Fruit fly (Drosophila melanogaster) whole organism, embryonic: ENCODE results near the gene CG4297.

Experiments used
- BtbVII ChIP-seq: fragments of 200-800 bp; sonication (Bioruptor generic); optimal IDR thresholded peaks from 3 replicates; lab custom pipeline; 2017; ENCODE audit warnings: missing biosample characterization, mild to moderate bottlenecking, missing genetic modification characterization
- CG11085 ChIP-seq: fragments of 200-800 bp; sonication (Bioruptor generic); IDR thresholded peaks from 2 replicates; pipeline ENCODE4 v1.3.6; 2022; ENCODE audit warnings: missing biosample characterization, missing genetic modification characterization
- CG11696 ChIP-seq: fragments of 200-800 bp; sonication (Bioruptor generic); IDR thresholded peaks from 2 replicates; pipeline ENCODE4 v1.3.6; 2022; ENCODE audit warnings: missing biosample characterization, missing genetic modification characterization
- CG1233 ChIP-seq: fragments of 200-800 bp; sonication (Bioruptor generic); optimal IDR thresholded peaks from 4 replicates; lab custom pipeline; 2018; ENCODE audit warnings: missing biosample characterization, mild to moderate bottlenecking, missing genetic modification characterization
- CG12744 ChIP-seq: fragments of 200-800 bp; sonication (Bioruptor generic); optimal IDR thresholded peaks from 2 replicates; lab custom pipeline; 2016; ENCODE audit warnings: missing biosample characterization, missing genetic modification characterization
- CG13775 ChIP-seq: fragments of 200-800 bp; sonication (Bioruptor generic); optimal IDR thresholded peaks from 3 replicates; lab custom pipeline; 2017; ENCODE audit warnings: missing biosample characterization, mild to moderate bottlenecking, missing genetic modification characterization
- CG15073 ChIP-seq: fragments of 200-800 bp; sonication (Bioruptor generic); optimal IDR thresholded peaks from 2 replicates; lab custom pipeline; 2016; ENCODE audit warnings: missing biosample characterization, missing genetic modification characterization
- CG32767 ChIP-seq: fragments of 200-800 bp; sonication (Bioruptor generic); IDR thresholded peaks from 2 replicates; pipeline ENCODE4 v1.3.6; 2022; ENCODE audit warnings: missing biosample characterization, missing genetic modification characterization
- CG6683 ChIP-seq: fragments of 200-800 bp; sonication (Bioruptor generic); optimal IDR thresholded peaks from 2 replicates; lab custom pipeline; 2017; ENCODE audit warnings: missing biosample characterization, mild to moderate bottlenecking, missing genetic modification characterization, missing genetic modification reagents
- CG8089 ChIP-seq: fragments of 200-800 bp; sonication (Bioruptor generic); optimal IDR thresholded peaks from 3 replicates; lab custom pipeline; 2016; ENCODE audit warnings: missing biosample characterization, missing genetic modification characterization
- CG8388 ChIP-seq: fragments of 200-800 bp; sonication (Bioruptor generic); optimal IDR thresholded peaks from 2 replicates; lab custom pipeline; 2019; ENCODE audit warnings: missing biosample characterization, mild to moderate bottlenecking, missing genetic modification characterization, moderate library complexity
- CG9727 ChIP-seq: fragments of 200-800 bp; sonication (Bioruptor generic); optimal IDR thresholded peaks from 3 replicates; lab custom pipeline; 2017; ENCODE audit warnings: missing biosample characterization, mild to moderate bottlenecking, missing genetic modification characterization
- Dfd ChIP-seq, 2 experiments: fragments of >200 bp; optimal IDR thresholded peaks; 2 replicates each; lab custom pipeline; 2017; ENCODE audit warnings: missing biosample characterization in 2 of 2, missing genetic modification characterization in 2 of 2
- Doc2 ChIP-seq: fragments of 200-800 bp; sonication (Bioruptor generic); IDR thresholded peaks from 2 replicates; pipeline ENCODE4 v1.3.6; 2022; ENCODE audit warnings: missing biosample characterization, missing genetic modification characterization
- Dref ChIP-seq: fragments of 200-800 bp; sonication (Bioruptor generic); IDR thresholded peaks from 2 replicates; pipeline ENCODE4 v1.3.6; 2022; ENCODE audit warnings: missing biosample characterization, missing genetic modification characterization
- Fer1 ChIP-seq: fragments of 200-800 bp; sonication (Bioruptor generic); optimal IDR thresholded peaks from 2 replicates; lab custom pipeline; 2017; ENCODE audit warnings: missing biosample characterization, mild to moderate bottlenecking, missing genetic modification characterization
- H2.0 ChIP-seq: fragments of 200-800 bp; sonication (Bioruptor generic); IDR thresholded peaks from 2 replicates; pipeline ENCODE4 v1.3.6; 2022; ENCODE audit warnings: missing biosample characterization, missing genetic modification characterization
- HLH3B ChIP-seq: fragments of 200-800 bp; sonication (Bioruptor generic); IDR thresholded peaks from 2 replicates; pipeline ENCODE4 v1.3.6; 2022; ENCODE audit warnings: missing biosample characterization, missing genetic modification characterization
- HLH4C ChIP-seq: fragments of 200-800 bp; sonication (Bioruptor generic); IDR thresholded peaks from 3 replicates; pipeline ENCODE4 v1.3.6; 2022; ENCODE audit warnings: missing biosample characterization, missing genetic modification characterization; ENCODE audit not compliant: partially characterized antibody
- MESR4 ChIP-seq: fragments of 200-800 bp; sonication (Bioruptor generic); optimal IDR thresholded peaks from 2 replicates; lab custom pipeline; 2018; ENCODE audit warnings: missing biosample characterization, mild to moderate bottlenecking, missing genetic modification characterization, moderate library complexity
- NC2β ChIP-seq: fragments of 200-800 bp; sonication (Bioruptor generic); optimal IDR thresholded peaks from 2 replicates; lab custom pipeline; 2016; ENCODE audit warnings: missing biosample characterization, missing genetic modification characterization
- Nf-YA ChIP-seq: fragments of 200-800 bp; sonication (Bioruptor generic); IDR thresholded peaks from 2 replicates; pipeline ENCODE4 v1.3.6; 2022; ENCODE audit warnings: missing biosample characterization, missing genetic modification characterization
- Nf-YC ChIP-seq: fragments of 200-800 bp; optimal IDR thresholded peaks from 3 replicates; lab custom pipeline; 2019; ENCODE audit warnings: missing biosample characterization, mild to moderate bottlenecking, missing genetic modification characterization, moderate library complexity
- Opbp ChIP-seq: fragments of 200-800 bp; sonication (Bioruptor generic); IDR thresholded peaks from 3 replicates; pipeline ENCODE4 v1.3.6; 2022; ENCODE audit warnings: missing biosample characterization, missing genetic modification characterization; ENCODE audit not compliant: partially characterized antibody
- PHDP ChIP-seq: fragments of 200-800 bp; sonication (Bioruptor generic); optimal IDR thresholded peaks from 3 replicates; lab custom pipeline; 2018; ENCODE audit warnings: missing biosample characterization, mild to moderate bottlenecking, missing genetic modification characterization, moderate library complexity
- Rx ChIP-seq: fragments of 200-800 bp; sonication (Bioruptor generic); IDR thresholded peaks from 2 replicates; pipeline ENCODE4 v1.3.6; 2022; ENCODE audit warnings: missing biosample characterization, missing genetic modification characterization
- Sin3A ChIP-seq: fragments of >200 bp; optimal IDR thresholded peaks from 2 replicates; lab custom pipeline; 2018
- Sox100B ChIP-seq: fragments of 200-800 bp; sonication (Bioruptor generic); optimal IDR thresholded peaks from 3 replicates; lab custom pipeline; 2018; ENCODE audit warnings: missing biosample characterization, mild to moderate bottlenecking, missing genetic modification characterization
- TFAM ChIP-seq: fragments of 200-800 bp; sonication (Bioruptor generic); optimal IDR thresholded peaks from 2 replicates; lab custom pipeline; 2017; ENCODE audit warnings: missing biosample characterization, missing genetic modification characterization, inconsistent platforms
- Taf1 ChIP-seq: fragments of 200-800 bp; sonication (Bioruptor generic); IDR thresholded peaks from 2 replicates; pipeline ENCODE4 v1.3.6; 2022; ENCODE audit warnings: missing biosample characterization, missing genetic modification characterization
- Vsx1 ChIP-seq: fragments of 200-800 bp; sonication (Bioruptor generic); optimal IDR thresholded peaks from 2 replicates; lab custom pipeline; 2017; ENCODE audit warnings: missing biosample characterization, mild to moderate bottlenecking, missing genetic modification characterization, missing genetic modification reagents
- br ChIP-seq: fragments of >200 bp; optimal IDR thresholded peaks from 2 replicates; lab custom pipeline; 2017
- cas ChIP-seq: fragments of 200-800 bp; sonication (Bioruptor generic); IDR thresholded peaks from 2 replicates; pipeline ENCODE4 v1.3.6; 2022; ENCODE audit warnings: missing biosample characterization, missing genetic modification characterization
- caup ChIP-seq: fragments of 200-800 bp; sonication (Bioruptor generic); optimal IDR thresholded peaks from 3 replicates; lab custom pipeline; 2017; ENCODE audit warnings: missing biosample characterization, mild to moderate bottlenecking, missing genetic modification characterization, moderate library complexity; ENCODE audit not compliant: severe bottlenecking
- cg ChIP-seq: fragments of 200-800 bp; sonication (Bioruptor generic); optimal IDR thresholded peaks from 3 replicates; lab custom pipeline; 2019; ENCODE audit warnings: missing biosample characterization, mild to moderate bottlenecking, missing genetic modification characterization, moderate library complexity
- cwo ChIP-seq: fragments of 200-800 bp; sonication (Bioruptor generic); optimal IDR thresholded peaks from 3 replicates; lab custom pipeline; 2017; ENCODE audit warnings: missing biosample characterization, missing genetic modification characterization, mild to moderate bottlenecking, moderate library complexity, missing genetic modification reagents
- disco-r ChIP-seq: fragments of 200-800 bp; sonication (Bioruptor generic); optimal IDR thresholded peaks from 2 replicates; lab custom pipeline; 2016; ENCODE audit warnings: missing biosample characterization, missing genetic modification characterization
- dysf ChIP-seq: fragments of 200-800 bp; sonication (Bioruptor generic); IDR thresholded peaks from 3 replicates; pipeline ENCODE4 v1.3.6; 2022; ENCODE audit warnings: missing biosample characterization, missing genetic modification characterization
- eyg ChIP-seq: fragments of 200-800 bp; sonication (Bioruptor generic); optimal IDR thresholded peaks from 3 replicates; lab custom pipeline; 2016; ENCODE audit warnings: missing biosample characterization, missing genetic modification characterization
- grau ChIP-seq: fragments of 200-800 bp; optimal IDR thresholded peaks from 3 replicates; lab custom pipeline; 2019; ENCODE audit warnings: missing biosample characterization, mild to moderate bottlenecking, missing genetic modification characterization, moderate library complexity
- grn ChIP-seq: fragments of 200-800 bp; sonication (Bioruptor generic); optimal IDR thresholded peaks from 3 replicates; lab custom pipeline; 2017; ENCODE audit warnings: missing biosample characterization, missing genetic modification characterization
- her ChIP-seq: fragments of 200-800 bp; sonication (Bioruptor generic); optimal IDR thresholded peaks from 2 replicates; lab custom pipeline; 2016; ENCODE audit warnings: missing biosample characterization, missing genetic modification characterization
- kah ChIP-seq: fragments of 200-800 bp; sonication (Bioruptor generic); optimal IDR thresholded peaks from 2 replicates; lab custom pipeline; 2018; ENCODE audit warnings: missing biosample characterization, mild to moderate bottlenecking, missing genetic modification characterization
- org-1 ChIP-seq: fragments of 200-800 bp; sonication (Bioruptor generic); optimal IDR thresholded peaks from 2 replicates; lab custom pipeline; 2017; ENCODE audit warnings: missing biosample characterization, missing genetic modification characterization
- sim ChIP-seq: fragments of 200-800 bp; sonication (Bioruptor generic); IDR thresholded peaks from 2 replicates; pipeline ENCODE4 v1.3.6; 2022; ENCODE audit warnings: missing biosample characterization, missing genetic modification characterization
- sna ChIP-seq: fragments of 200-800 bp; sonication (Bioruptor generic); IDR thresholded peaks from 2 replicates; pipeline ENCODE4 v1.3.6; 2022; ENCODE audit warnings: missing biosample characterization, missing genetic modification characterization; ENCODE audit not compliant: partially characterized antibody
- so ChIP-seq: fragments of 200-800 bp; sonication (Bioruptor generic); IDR thresholded peaks from 3 replicates; pipeline ENCODE4 v1.3.6; 2022; ENCODE audit warnings: missing biosample characterization, missing genetic modification characterization
- sob ChIP-seq: fragments of 200-800 bp; sonication (Bioruptor generic); IDR thresholded peaks from 2 replicates; pipeline ENCODE4 v1.3.6; 2022; ENCODE audit warnings: missing biosample characterization, missing genetic modification characterization
- stwl ChIP-seq: fragments of 200-800 bp; sonication (Bioruptor generic); optimal IDR thresholded peaks from 3 replicates; lab custom pipeline; 2018; ENCODE audit warnings: missing biosample characterization, mild to moderate bottlenecking, missing genetic modification characterization, moderate library complexity
- toy ChIP-seq: fragments of 200-800 bp; sonication (Bioruptor generic); IDR thresholded peaks from 2 replicates; pipeline ENCODE4 v1.3.6; 2022; ENCODE audit warnings: missing biosample characterization, missing genetic modification characterization
- wdn ChIP-seq: fragments of 200-800 bp; sonication (Bioruptor generic); IDR thresholded peaks from 2 replicates; pipeline ENCODE4 v1.3.6; 2022; ENCODE audit warnings: missing biosample characterization, missing genetic modification characterization

Gene CG4297

dm6 chr2L:421119-421821 lies 50.7 kb downstream of the CG4297 start, which contains the start of the genes CG11885 and CG13692 (continued):
- TF ChIP-seq CG9727 (GFP tag; lab: Kevin White, UChicago) (peak; percentile 11), Fer1 (GFP tag; lab: Kevin White, UChicago) (peak; percentile 66), CG6683 (GFP tag; lab: Kevin White, UChicago) (peak; percentile 11), caup (GFP tag; lab: Kevin White, UChicago) (peak; percentile 63), CG8089 (GFP tag; lab: Kevin White, UChicago) (no peak), H2.0 (GFP tag; lab: Robert Waterston, UW) (no peak), wdn (no peak), CG11085 (GFP tag; lab: Robert Waterston, UW) (no peak), stwl (tag; lab: Kevin White, UChicago) (peak; percentile 100), CG15073 (no peak), Rx (no peak), sim (no peak), kah (no peak), dysf (GFP tag; lab: Robert Waterston, UW) (no peak), MESR4 (GFP tag; lab: Kevin White, UChicago) (peak; percentile 72), CG13775 (GFP tag; lab: Kevin White, UChicago) (peak; percentile 19), HLH3B (GFP tag; lab: Robert Waterston, UW) (no peak; the same call in 1 of the 2 replicates), eyg (GFP tag; lab: Kevin White, UChicago) (no peak), Sox100B (GFP tag; lab: Kevin White, UChicago) (no peak), cas (GFP tag; lab: Robert Waterston, UW) (no peak), so (no peak; the same call in 2 of the 3 replicates), grn (GFP tag; lab: Kevin White, UChicago) (peak; percentile 84), TFAM (no peak), grau (tag; lab: Kevin White, UChicago) (peak; percentile 57), cg (GFP tag; lab: Kevin White, UChicago) (no peak), CG12744 (GFP tag; lab: Kevin White, UChicago) (peak; percentile 30), br (no peak), sna (GFP tag; lab: Robert Waterston, UW) (peak; percentile 99), CG11696 (GFP tag; lab: Robert Waterston, UW) (no peak), disco-r (GFP tag; lab: Kevin White, UChicago) (no peak), Dfd (GFP tag; optimal IDR thresholded peaks at IDR 0.05; lab: Kevin White, UChicago) (no peak), her (GFP tag; lab: Kevin White, UChicago) (no peak), BtbVII (GFP tag; lab: Kevin White, UChicago) (no peak), Dref (peak; percentile 96), HLH4C (GFP tag; lab: Robert Waterston, UW) (peak; percentile 97), PHDP (tag; lab: Kevin White, UChicago) (peak; percentile 58), Nf-YA (GFP tag; lab: Robert Waterston, UW) (no peak), org-1 (no peak), CG1233 (GFP tag; lab: Kevin White, UChicago) (peak; percentile 25), CG32767 (GFP tag; lab: Robert Waterston, UW) (no peak), Sin3A (lab: Kevin White, UChicago) (peak; percentile 38), CG8388 (GFP tag; lab: Kevin White, UChicago) (no peak), toy (GFP tag; lab: Robert Waterston, UW) (no peak), Taf1 (GFP tag; lab: Robert Waterston, UW) (no peak), sob (GFP tag; lab: Robert Waterston, UW) (peak; percentile 60), NC2β (GFP tag; lab: Kevin White, UChicago) (peak; percentile 58), Opbp (peak; percentile 99), cwo (GFP tag; lab: Kevin White, UChicago) (no peak), Doc2 (GFP tag; lab: Robert Waterston, UW) (no peak), Vsx1 (GFP tag; lab: Kevin White, UChicago) (no peak), Nf-YC (peak; percentile 71)
